Worm (Caenorhabditis elegans) whole organism, young adult: ENCODE results near the gene F37B4.10.

Source experiments
- B0261.1 ChIP-seq: sonication (generic microtip); optimal IDR thresholded peaks from 2 replicates; lab custom pipeline; 2016; ENCODE audit warnings: mild to moderate bottlenecking, missing genetic modification characterization, moderate library complexity, missing compliant biosample characterization
- C06A6.2 ChIP-seq: fragments of 200-800 bp; sonication (Bioruptor generic); conservative IDR thresholded peaks from 2 replicates; pipeline ENCODE4 v1.3.6; 2022; ENCODE audit warnings: missing genetic modification characterization, missing compliant biosample characterization
- F10E7.11 ChIP-seq: sonication (generic microtip); optimal IDR thresholded peaks from 2 replicates; lab custom pipeline; 2017; ENCODE audit warnings: mild to moderate bottlenecking, missing genetic modification characterization, moderate library complexity, missing compliant biosample characterization
- F22D6.2 ChIP-seq: sonication (generic microtip); optimal IDR thresholded peaks from 2 replicates; lab custom pipeline; 2016; ENCODE audit warnings: mild to moderate bottlenecking, missing genetic modification characterization, missing compliant biosample characterization
- F52B5.7 ChIP-seq: sonication (generic microtip); optimal IDR thresholded peaks from 2 replicates; lab custom pipeline; 2016; ENCODE audit warnings: mild to moderate bottlenecking, missing genetic modification characterization, missing compliant biosample characterization
- T07F8.4 ChIP-seq: sonication (generic microtip); optimal IDR thresholded peaks from 2 replicates; lab custom pipeline; 2016; ENCODE audit warnings: mild to moderate bottlenecking, missing genetic modification characterization, moderate library complexity, missing compliant biosample characterization
- Y53G8AR.9 ChIP-seq: fragments of 200-800 bp; sonication (Bioruptor generic); conservative IDR thresholded peaks from 2 replicates; pipeline ENCODE4 v1.3.6; 2022; ENCODE audit warnings: missing genetic modification reagents, missing genetic modification characterization, missing compliant biosample characterization
- Y95B8A.8 ChIP-seq: fragments of 200-800 bp; sonication (Bioruptor generic); IDR thresholded peaks from 2 replicates; pipeline ENCODE4 v1.3.6; 2022; ENCODE audit warnings: missing genetic modification reagents, missing genetic modification characterization, missing compliant biosample characterization
- ZK185.1 ChIP-seq: sonication (generic microtip); optimal IDR thresholded peaks from 2 replicates; lab custom pipeline; 2016; ENCODE audit warnings: mild to moderate bottlenecking, missing genetic modification characterization, missing compliant biosample characterization; ENCODE audit not compliant: poor library complexity, severe bottlenecking
- akir-1 ChIP-seq: fragments of 200-800 bp; sonication (Bioruptor generic); optimal IDR thresholded peaks from 2 replicates; lab custom pipeline; 2018; ENCODE audit warnings: mild to moderate bottlenecking, missing genetic modification characterization, moderate library complexity, missing compliant biosample characterization
- athp-1 ChIP-seq: sonication (generic microtip); optimal IDR thresholded peaks from 2 replicates; lab custom pipeline; 2017; ENCODE audit warnings: mild to moderate bottlenecking, missing genetic modification characterization, missing compliant biosample characterization
- attf-6 ChIP-seq: fragments of 200-800 bp; sonication (Bioruptor generic); IDR thresholded peaks from 2 replicates; pipeline ENCODE4 v1.3.6; 2022; ENCODE audit warnings: missing genetic modification reagents, missing genetic modification characterization, missing compliant biosample characterization
- bed-2 ChIP-seq: fragments of 200-800 bp; sonication (Bioruptor generic); IDR thresholded peaks from 2 replicates; pipeline ENCODE4 v1.3.6; 2022; ENCODE audit warnings: missing genetic modification reagents, missing genetic modification characterization, missing compliant biosample characterization
- cebp-1 ChIP-seq, 2 experiments: fragments of 200-800 bp in 1 of 2; sonication (Bioruptor generic) in 1 of 2; sonication (generic microtip) in 1 of 2; IDR thresholded peaks in 1 of 2; optimal IDR thresholded peaks in 1 of 2; 2 replicates each; pipeline versions ENCODE4 v1.3.6 to Lab custom; 2017 to 2022; ENCODE audit warnings: missing compliant biosample characterization in 2 of 2, missing genetic modification characterization in 2 of 2, mild to moderate bottlenecking in 1 of 2, missing genetic modification reagents in 1 of 2, moderate library complexity in 1 of 2
- cebp-2 ChIP-seq: fragments of 200-800 bp; sonication (Bioruptor generic); IDR thresholded peaks from 2 replicates; pipeline ENCODE4 v1.3.6; 2022; ENCODE audit warnings: missing genetic modification characterization, missing compliant biosample characterization
- ceh-27 ChIP-seq: fragments of 200-800 bp; sonication (Bioruptor generic); optimal IDR thresholded peaks from 2 replicates; lab custom pipeline; 2018; ENCODE audit warnings: mild to moderate bottlenecking, missing genetic modification characterization, moderate library complexity, missing compliant biosample characterization
- ceh-58 ChIP-seq: fragments of 200-800 bp; sonication (Bioruptor generic); IDR thresholded peaks from 2 replicates; pipeline ENCODE4 v1.3.6; 2022; ENCODE audit warnings: missing genetic modification characterization, missing compliant biosample characterization
- ceh-79 ChIP-seq: sonication (generic microtip); optimal IDR thresholded peaks from 2 replicates; lab custom pipeline; 2017; ENCODE audit warnings: mild to moderate bottlenecking, missing genetic modification characterization, missing compliant biosample characterization
- die-1 ChIP-seq: sonication (generic microtip); optimal IDR thresholded peaks from 2 replicates; lab custom pipeline; 2016; ENCODE audit warnings: missing genotype, mild to moderate bottlenecking, missing genetic modification characterization, missing compliant biosample characterization
- dpff-1 ChIP-seq: sonication (generic microtip); optimal IDR thresholded peaks from 2 replicates; lab custom pipeline; 2017; ENCODE audit warnings: mild to moderate bottlenecking, missing genetic modification characterization, missing compliant biosample characterization
- egl-18 ChIP-seq: fragments of 200-800 bp; sonication (Bioruptor generic); IDR thresholded peaks from 2 replicates; pipeline ENCODE4 v1.3.6; 2022; ENCODE audit warnings: missing genetic modification reagents, missing genetic modification characterization, missing compliant biosample characterization
- egrh-3 ChIP-seq: fragments of 200-800 bp; sonication (Bioruptor generic); IDR thresholded peaks from 2 replicates; pipeline ENCODE4 v1.3.6; 2022; ENCODE audit warnings: missing genetic modification reagents, missing genetic modification characterization, missing compliant biosample characterization
- ets-4 ChIP-seq: fragments of 200-800 bp; sonication (Bioruptor generic); optimal IDR thresholded peaks from 2 replicates; lab custom pipeline; 2018; ENCODE audit warnings: mild to moderate bottlenecking, missing genetic modification characterization, missing compliant biosample characterization
- him-1 ChIP-seq: sonication (generic microtip); optimal IDR thresholded peaks from 2 replicates; lab custom pipeline; 2016; ENCODE audit warnings: missing genotype, missing genetic modification reagents, missing genetic modification characterization, missing compliant biosample characterization
- lin-54 ChIP-seq: fragments of 200-800 bp; sonication (Bioruptor generic); optimal IDR thresholded peaks from 2 replicates; lab custom pipeline; 2018; ENCODE audit warnings: mild to moderate bottlenecking, missing genetic modification characterization, missing compliant biosample characterization
- madf-10 ChIP-seq: sonication (generic microtip); optimal IDR thresholded peaks from 2 replicates; lab custom pipeline; 2016; ENCODE audit warnings: mild to moderate bottlenecking, missing genetic modification characterization, missing compliant biosample characterization
- madf-3 ChIP-seq: fragments of 200-800 bp; sonication (Bioruptor generic); IDR thresholded peaks from 2 replicates; pipeline ENCODE4 v1.3.6; 2022; ENCODE audit warnings: missing genetic modification reagents, missing genetic modification characterization, missing compliant biosample characterization
- nhr-80 ChIP-seq: sonication (generic microtip); optimal IDR thresholded peaks from 2 replicates; lab custom pipeline; 2016; ENCODE audit warnings: missing genetic modification characterization, missing compliant biosample characterization
- pbrm-1 ChIP-seq: fragments of 200-800 bp; sonication (Bioruptor generic); IDR thresholded peaks from 2 replicates; pipeline ENCODE4 v1.3.6; 2022; ENCODE audit warnings: missing genetic modification reagents, missing genetic modification characterization, missing compliant biosample characterization
- snpc-1.3 ChIP-seq: sonication (generic microtip); optimal IDR thresholded peaks from 2 replicates; lab custom pipeline; 2017; ENCODE audit warnings: missing genetic modification characterization, mild to moderate bottlenecking, missing compliant biosample characterization, antibody characterized with exemption, moderate library complexity, missing genotype, missing genetic modification reagents; ENCODE audit not compliant: insufficient read depth
- sptf-2 ChIP-seq: fragments of 200-800 bp; sonication (Bioruptor generic); optimal IDR thresholded peaks from 2 replicates; lab custom pipeline; 2018; ENCODE audit warnings: mild to moderate bottlenecking, missing genetic modification characterization, missing compliant biosample characterization
- ztf-28 ChIP-seq: fragments of 200-800 bp; sonication (Bioruptor generic); IDR thresholded peaks from 2 replicates; pipeline ENCODE4 v1.3.6; 2022; ENCODE audit warnings: missing genetic modification reagents, missing genetic modification characterization, missing compliant biosample characterization
- ztf-3 ChIP-seq: fragments of 200-800 bp; sonication (Bioruptor generic); optimal IDR thresholded peaks from 2 replicates; lab custom pipeline; 2018; ENCODE audit warnings: mild to moderate bottlenecking, missing genetic modification characterization, missing compliant biosample characterization

F37B4.10 gene

ce11 chrV:2903227-2903626 lies 25.8 kb upstream of the F37B4.10 start, which contains the start of gene C31B8.7:
Gene C31B8.7 (minus strand): TSS chrV:2903327.
- TF ChIP-seq akir-1 (GFP tag; lab: Kevin White, UChicago) (no peak), snpc-1.3 (tag; lab: Kevin White, UChicago) (no peak), ztf-28 (GFP tag; lab: Robert Waterston, UW) (no peak), F10E7.11 (tag; lab: Kevin White, UChicago) (no peak), ceh-27 (GFP tag; lab: Kevin White, UChicago) (no peak), athp-1 (tag; lab: Kevin White, UChicago) (no peak), egrh-3 (GFP tag; lab: Robert Waterston, UW) (no peak), F52B5.7 (tag; lab: Kevin White, UChicago) (no peak)

- TF ChIP-seq lin-54 (GFP tag; lab: Kevin White, UChicago) (no peak), ets-4 (GFP tag; lab: Kevin White, UChicago) (no peak), bed-2 (GFP tag; lab: Robert Waterston, UW) (no peak), dpff-1 (tag; lab: Kevin White, UChicago) (no peak)
Measured at ce11 chrV:2899867-2900266, 22.5 kb upstream of the F37B4.10 start, which contains the start of gene str-46. Gene str-46 (minus strand): TSS chrV:2899967.

- no peak for TF ChIP-seq madf-3 (GFP tag; lab: Robert Waterston, UW)
- TF ChIP-seq Y53G8AR.9 (GFP tag; lab: Robert Waterston, UW) = no peak
- no peak for TF ChIP-seq B0261.1 (tag; lab: Kevin White, UChicago)
- no peak for TF ChIP-seq T07F8.4 (tag; lab: Kevin White, UChicago)
- no peak for TF ChIP-seq F52B5.7 (tag; lab: Kevin White, UChicago)
- no peak for TF ChIP-seq die-1 (tag; lab: Kevin White, UChicago)
- TF ChIP-seq attf-6 (GFP tag; lab: Robert Waterston, UW) = no peak
- TF ChIP-seq him-1 (tag; lab: Kevin White, UChicago) = no peak
- no peak for TF ChIP-seq ZK185.1 (tag; lab: Kevin White, UChicago)
- TF ChIP-seq pbrm-1 (GFP tag; lab: Robert Waterston, UW) = no peak
Measured at ce11 chrV:2896198-2896660, 18.8 kb upstream of the F37B4.10 start, which contains the start of gene pals-32. Gene pals-32 (plus strand): TSS chrV:2896610.

- TF ChIP-seq egl-18 (GFP tag; lab: Robert Waterston, UW) (no peak), madf-10 (tag; lab: Kevin White, UChicago) (no peak), sptf-2 (GFP tag; lab: Kevin White, UChicago) (no peak), ceh-79 (no peak)
- TF ChIP-seq, all 124 proteins: peak for 0
Measured at ce11 chrV:2892976-2893375, 15.6 kb upstream of the F37B4.10 start, which contains the start of gene srh-127. Gene srh-127 (plus strand): TSS chrV:2893276.

ce11 chrV:2891927-2892326 lies 14.5 kb upstream of the F37B4.10 start, which contains the start of gene F37B4.15:
Gene F37B4.15 (plus strand): TSS chrV:2892227.
- TF ChIP-seq cebp-2 = no peak
- TF ChIP-seq C06A6.2 = no peak
- no peak for TF ChIP-seq ztf-3 (GFP tag; lab: Kevin White, UChicago)
- TF ChIP-seq ceh-58 = no peak
- no peak for TF ChIP-seq Y95B8A.8 (GFP tag; lab: Robert Waterston, UW)
- no peak for TF ChIP-seq nhr-80 (tag; lab: Kevin White, UChicago)
- no peak for TF ChIP-seq cebp-1 (GFP tag; IDR thresholded peaks at IDR 0.05; lab: Robert Waterston, UW)
- TF ChIP-seq cebp-1 (tag; optimal IDR thresholded peaks at IDR 0.05; lab: Kevin White, UChicago) = no peak
- no peak for TF ChIP-seq F22D6.2 (tag; lab: Kevin White, UChicago)
- TF ChIP-seq, all 124 proteins: peak for 0
